Worm (Caenorhabditis elegans): ENCODE results near the gene C25G6.1.

ce11 chrX:1223841-1224240, 46.9 kb upstream of the C25G6.1 start:
- TF ChIP-seq ama-1 (optimal IDR thresholded peaks at IDR 0.05) (no peak), ama-1 (GFP tag; optimal IDR thresholded peaks at IDR 0.05) (no peak), ceh-40 (GFP tag; IDR thresholded peaks at IDR 0.05) (no peak), zim-3 (tag; optimal IDR thresholded peaks at IDR 0.05) (no peak), nfya-1 (tag; optimal IDR thresholded peaks at IDR 0.05; ENCODE audit: borderline replicate concordance, insufficient read depth) (no peak), dpl-1 (GFP tag; optimal IDR thresholded peaks at IDR 0.05) (no peak), unc-62 (GFP tag; optimal IDR thresholded peaks at IDR 0.05) (no peak)

All from whole organism, young adult.